Worm (Caenorhabditis elegans): ENCODE data around the gene fbxa-73.

Gene fbxa-73

ce11 chrIII:2243617-2244016 lies 9.6 kb upstream of the fbxa-73 start:
- no peak for TF ChIP-seq pha-4 (tag; optimal IDR thresholded peaks at IDR 0.05)
- no peak for TF ChIP-seq him-1 (tag; optimal IDR thresholded peaks at IDR 0.05)
- no peak for TF ChIP-seq hlh-12 (tag; optimal IDR thresholded peaks at IDR 0.05)
- no peak for TF ChIP-seq F10E7.11 (tag; optimal IDR thresholded peaks at IDR 0.05)
- TF ChIP-seq lag-1 (GFP tag; IDR thresholded peaks at IDR 0.05), result no peak
- TF ChIP-seq unc-130 (GFP tag; optimal IDR thresholded peaks at IDR 0.05), result no peak
- no peak for TF ChIP-seq tbx-9 (tag; optimal IDR thresholded peaks at IDR 0.05; ENCODE audit: borderline replicate concordance)
- TF ChIP-seq aptf-2 (GFP tag; conservative IDR thresholded peaks at IDR 0.05), result no peak
- TF ChIP-seq hmg-1.2 (GFP tag; IDR thresholded peaks at IDR 0.05), result no peak
- no peak for TF ChIP-seq snpc-3.4 (tag; optimal IDR thresholded peaks at IDR 0.05)
- no peak for TF ChIP-seq cebp-1 (GFP tag; IDR thresholded peaks at IDR 0.05)
- TF ChIP-seq cebp-1 (tag; optimal IDR thresholded peaks at IDR 0.05), result no peak
- TF ChIP-seq Y95B8A.8 (GFP tag; IDR thresholded peaks at IDR 0.05), result no peak
- no peak for TF ChIP-seq nfya-1 (tag; optimal IDR thresholded peaks at IDR 0.05; ENCODE audit: borderline replicate concordance, insufficient read depth)

ce11 chrIII:2245727-2246126 lies 7.5 kb upstream of the fbxa-73 start, which contains the start of gene srd-67:
Gene srd-67, minus strand, starts transcription at chrIII:2245827.
- TF ChIP-seq K12H6.12 (tag; optimal IDR thresholded peaks at IDR 0.05) (no peak), ama-1 (optimal IDR thresholded peaks at IDR 0.05) (no peak), ama-1 (GFP tag; optimal IDR thresholded peaks at IDR 0.05) (no peak), ccch-3 (GFP tag; optimal IDR thresholded peaks at IDR 0.05) (no peak), attf-6 (GFP tag; IDR thresholded peaks at IDR 0.05) (no peak), B0019.2 (GFP tag; conservative IDR thresholded peaks at IDR 0.05) (no peak), F37B4.10 (GFP tag; IDR thresholded peaks at IDR 0.05) (no peak), F57C9.4 (tag; optimal IDR thresholded peaks at IDR 0.05) (no peak), madf-8 (GFP tag; conservative IDR thresholded peaks at IDR 0.05) (no peak), repo-1 (tag; optimal IDR thresholded peaks at IDR 0.05) (no peak)

ce11 chrIII:2251348-2251747 lies 1.9 kb upstream of the fbxa-73 start, which contains the start of gene fbxa-7:
Gene fbxa-7, minus strand, starts transcription at chrIII:2251448.
- TF ChIP-seq unc-62 (GFP tag; optimal IDR thresholded peaks at IDR 0.05) (no peak), ceh-100 (GFP tag; IDR thresholded peaks at IDR 0.05) (no peak), rec-8 (tag; optimal IDR thresholded peaks at IDR 0.05) (no peak), nhr-80 (tag; optimal IDR thresholded peaks at IDR 0.05) (no peak), nfya-1 (tag; optimal IDR thresholded peaks at IDR 0.05; ENCODE audit: borderline replicate concordance, insufficient read depth) (no peak), madf-6 (GFP tag; IDR thresholded peaks at IDR 0.05) (no peak), fkh-3 (tag; optimal IDR thresholded peaks at IDR 0.05) (no peak), ceh-91 (GFP tag; IDR thresholded peaks at IDR 0.05) (no peak), nhr-179 (tag; optimal IDR thresholded peaks at IDR 0.05) (no peak)

- TF ChIP-seq nfya-2 (GFP tag; IDR thresholded peaks at IDR 0.05) (no peak), pbrm-1 (GFP tag; IDR thresholded peaks at IDR 0.05) (no peak), xnd-1 (tag; optimal IDR thresholded peaks at IDR 0.05) (no peak), mxl-1 (tag; optimal IDR thresholded peaks at IDR 0.05) (no peak), F49E8.2 (tag; optimal IDR thresholded peaks at IDR 0.05; ENCODE audit: insufficient read depth) (no peak), unc-130 (GFP tag; optimal IDR thresholded peaks at IDR 0.05) (no peak), ztf-22 (GFP tag; optimal IDR thresholded peaks at IDR 0.05) (no peak), sea-2 (GFP tag; IDR thresholded peaks at IDR 0.05) (no peak)
These were observed 2.3 kb downstream of the fbxa-73 start, which contains the start of gene fbxa-71 for ce11 chrIII:2255522-2255921. Gene fbxa-71, plus strand, starts transcription at chrIII:2255822.
